Fruit fly (Drosophila melanogaster) whole organism, embryonic: ENCODE results near the gene Ir75d.

Experiments
- Abd-B ChIP-seq: fragments of 200-800 bp; sonication (Bioruptor generic); optimal IDR thresholded peaks from 2 replicates; lab custom pipeline; 2018; ENCODE audit warnings: missing biosample characterization, mild to moderate bottlenecking, missing genetic modification characterization, moderate library complexity
- CG10267 ChIP-seq: fragments of 200-800 bp; sonication (Bioruptor generic); optimal IDR thresholded peaks from 2 replicates; lab custom pipeline; 2018; ENCODE audit warnings: missing biosample characterization, mild to moderate bottlenecking, missing genetic modification characterization, moderate library complexity

dm6 chr3L:18957032-18957431 lies 46.0 kb upstream of the Ir75d start:
- TF ChIP-seq CG10267 = no peak
- TF ChIP-seq Abd-B = no peak
